Worm (Caenorhabditis elegans): Measurements from ENCODE around the gene pkc-2.
A peak's percentile ranks its signal among the peaks of the same experiment; 100 is the strongest.

pkc-2 gene

DNA sequence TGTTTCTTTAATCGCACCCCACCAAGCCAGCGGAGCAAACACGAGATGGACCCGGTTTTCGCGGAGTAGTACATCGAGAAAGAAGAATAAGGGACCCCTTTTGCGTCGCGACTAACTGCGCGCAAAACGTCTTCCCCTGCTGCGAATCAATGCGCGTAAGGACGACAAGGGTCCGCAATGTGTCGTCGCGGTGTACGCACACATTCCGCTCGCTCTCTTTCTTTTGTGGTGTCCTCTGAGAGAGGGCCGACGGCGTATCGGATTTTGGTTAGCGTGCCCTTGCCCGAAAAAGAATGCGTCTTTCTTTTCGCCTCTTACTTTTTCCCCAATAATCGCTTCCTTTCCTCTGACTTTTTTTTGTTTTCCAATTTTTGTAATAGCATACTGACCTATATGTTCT lies 26.8 kb upstream of the pkc-2 start (continued):
- TF ChIP-seq F23B12.7 (tag; optimal IDR thresholded peaks at IDR 0.05; ENCODE audit: insufficient read depth) (no peak), cebp-2 (GFP tag; IDR thresholded peaks at IDR 0.05) (no peak), lin-40 (tag; optimal IDR thresholded peaks at IDR 0.05) (peak; percentile 70), madf-6 (GFP tag; IDR thresholded peaks at IDR 0.05) (no peak), mel-28 (tag; optimal IDR thresholded peaks at IDR 0.05; ENCODE audit: borderline replicate concordance) (no peak), K12H6.12 (tag; optimal IDR thresholded peaks at IDR 0.05) (peak; percentile 53), hrde-1 (tag; optimal IDR thresholded peaks at IDR 0.05; ENCODE audit: borderline replicate concordance) (no peak), lin-54 (GFP tag; optimal IDR thresholded peaks at IDR 0.05) (no peak), ceh-40 (GFP tag; IDR thresholded peaks at IDR 0.05) (no peak), gei-17 (GFP tag; optimal IDR thresholded peaks at IDR 0.05) (no peak), ceh-58 (GFP tag; IDR thresholded peaks at IDR 0.05) (no peak), Y67H2A.10 (GFP tag; conservative IDR thresholded peaks at IDR 0.05) (no peak), F22D6.2 (tag; optimal IDR thresholded peaks at IDR 0.05) (no peak), xnd-1 (tag; optimal IDR thresholded peaks at IDR 0.05) (no peak), cebp-1 (GFP tag; IDR thresholded peaks at IDR 0.05) (no peak), cebp-1 (tag; optimal IDR thresholded peaks at IDR 0.05) (no peak), mes-4 (tag; optimal IDR thresholded peaks at IDR 0.05) (no peak), F52B5.7 (tag; optimal IDR thresholded peaks at IDR 0.05) (no peak), T07F8.4 (tag; optimal IDR thresholded peaks at IDR 0.05) (no peak), ceh-100 (GFP tag; IDR thresholded peaks at IDR 0.05) (no peak), dpl-1 (GFP tag; optimal IDR thresholded peaks at IDR 0.05) (no peak), attf-6 (GFP tag; IDR thresholded peaks at IDR 0.05) (no peak), unc-130 (GFP tag; optimal IDR thresholded peaks at IDR 0.05) (no peak), atf-7 (tag; optimal IDR thresholded peaks at IDR 0.05) (no peak), ekl-4 (GFP tag; IDR thresholded peaks at IDR 0.05) (peak; percentile 36; the same call in 1 of the 2 replicates)

DNA sequence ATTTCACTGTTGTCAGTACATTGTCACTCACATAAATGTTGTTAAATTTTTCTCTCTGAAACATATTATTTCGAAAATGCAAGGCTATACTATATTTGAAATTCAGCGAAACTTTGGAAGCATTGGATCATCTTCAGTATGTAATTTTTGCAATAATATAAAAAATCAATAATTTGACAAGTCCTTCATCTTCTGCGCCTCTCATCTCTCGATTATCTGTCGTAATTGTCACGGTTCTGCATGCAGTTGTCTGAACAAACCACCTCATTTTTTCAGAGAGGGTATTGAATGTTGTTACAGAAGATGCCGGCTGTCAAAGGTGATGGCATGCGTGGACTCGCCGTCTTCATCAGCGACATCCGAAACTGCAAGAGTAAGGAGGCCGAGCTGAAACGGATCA lies 26.2 kb upstream of the pkc-2 start, which contains the start of gene apa-2:
Gene apa-2, plus strand, starts transcription at position 301 of the 400 bp plus-strand sequence.
- no peak for TF ChIP-seq him-1 (tag; optimal IDR thresholded peaks at IDR 0.05)
- TF ChIP-seq Y56A3A.18 (GFP tag; IDR thresholded peaks at IDR 0.05), result no peak
- TF ChIP-seq hlh-12 (tag; optimal IDR thresholded peaks at IDR 0.05), result no peak
- TF ChIP-seq egrh-3 (GFP tag; IDR thresholded peaks at IDR 0.05), result no peak
- no peak for TF ChIP-seq bed-1 (GFP tag; IDR thresholded peaks at IDR 0.05)
- TF ChIP-seq T26A5.8 (tag; optimal IDR thresholded peaks at IDR 0.05), result no peak
- no peak for TF ChIP-seq Y53G8AR.9 (GFP tag; conservative IDR thresholded peaks at IDR 0.05)
- TF ChIP-seq nhr-179 (tag; optimal IDR thresholded peaks at IDR 0.05), result no peak
- no peak for TF ChIP-seq B0035.1 (tag; optimal IDR thresholded peaks at IDR 0.05)
- TF ChIP-seq lsl-1 (GFP tag; optimal IDR thresholded peaks at IDR 0.05), result no peak

DNA sequence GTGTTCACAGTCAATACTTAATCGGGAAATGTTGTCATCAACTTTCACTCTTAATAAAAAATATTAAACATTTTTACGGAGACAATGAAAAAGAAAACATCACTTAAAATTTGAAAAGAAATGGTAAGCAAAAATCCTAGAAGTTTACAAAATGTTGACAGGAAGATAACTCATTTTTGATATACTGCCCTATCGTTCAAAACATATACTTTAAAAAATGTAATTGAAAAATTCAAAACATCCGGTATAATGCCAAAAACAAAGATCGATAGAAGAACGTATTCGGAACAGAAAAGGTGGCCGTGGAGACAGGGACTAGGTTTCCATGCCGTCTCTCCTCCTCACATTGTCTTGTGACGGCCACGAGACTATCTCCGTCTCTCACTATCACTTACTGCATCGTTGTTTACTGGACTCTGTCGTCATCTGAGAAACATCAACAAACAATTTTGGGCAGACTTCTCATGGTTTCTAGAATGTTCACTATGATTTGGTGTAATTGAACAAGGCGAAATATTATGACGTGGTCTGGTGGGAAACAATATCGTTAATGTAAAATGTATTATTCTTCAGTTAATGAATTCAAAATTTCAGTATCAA lies 17.1 kb upstream of the pkc-2 start, which contains the start of gene oga-1:
Gene oga-1, minus strand, starts transcription at position 51 of the 600 bp plus-strand sequence.
- no peak for TF ChIP-seq B0019.2 (GFP tag; conservative IDR thresholded peaks at IDR 0.05)
- peak; percentile 75; the same call in 1 of the 2 replicates for TF ChIP-seq nfyb-1 (GFP tag; IDR thresholded peaks at IDR 0.05)
- TF ChIP-seq Y53F4B.3 (GFP tag; IDR thresholded peaks at IDR 0.05), result no peak
- peak; percentile 86 for TF ChIP-seq nhr-80 (tag; optimal IDR thresholded peaks at IDR 0.05)
- TF ChIP-seq egrh-3 (GFP tag; IDR thresholded peaks at IDR 0.05), result peak; percentile 17; the same call in 1 of the 2 replicates
- TF ChIP-seq let-526 (GFP tag; IDR thresholded peaks at IDR 0.05), result peak; percentile 54; the same call in 1 of the 2 replicates
- peak; percentile 23 for TF ChIP-seq ZK185.1 (tag; optimal IDR thresholded peaks at IDR 0.05; ENCODE audit: poor library complexity, severe bottlenecking)
- TF ChIP-seq madf-10 (tag; optimal IDR thresholded peaks at IDR 0.05), result peak; percentile 29
- no peak for TF ChIP-seq nhr-27 (tag; optimal IDR thresholded peaks at IDR 0.05)
- 0 out of 2 replicates have a peak, but pooled peaks have one; percentile 32 for TF ChIP-seq lir-1 (GFP tag; conservative IDR thresholded peaks at IDR 0.05)
- TF ChIP-seq pbrm-1 (GFP tag; IDR thresholded peaks at IDR 0.05), result peak; percentile 67; the same call in 1 of the 2 replicates
- no peak for TF ChIP-seq rec-8 (tag; optimal IDR thresholded peaks at IDR 0.05)
- TF ChIP-seq egl-18 (GFP tag; IDR thresholded peaks at IDR 0.05), result no peak
- no peak for TF ChIP-seq sdz-38 (tag; optimal IDR thresholded peaks at IDR 0.05)
